Worm (Caenorhabditis elegans) whole organism, young adult: ENCODE measurements around the gene ifet-1.

ENCODE experiments used
- B0035.1 ChIP-seq: sonication (generic microtip); optimal IDR thresholded peaks from 2 replicates; lab custom pipeline; 2016; ENCODE audit warnings: missing genetic modification characterization, mild to moderate bottlenecking, missing compliant biosample characterization, missing genotype, missing genetic modification reagents
- C17E4.6 ChIP-seq: fragments of 200-800 bp; sonication (Bioruptor generic); IDR thresholded peaks from 2 replicates; pipeline ENCODE4 v1.3.6; 2022; ENCODE audit warnings: missing genetic modification reagents, missing genetic modification characterization, missing compliant biosample characterization
- F33H1.4 ChIP-seq: fragments of 200-800 bp; sonication (Bioruptor generic); IDR thresholded peaks from 2 replicates; pipeline ENCODE4 v1.3.6; 2022; ENCODE audit warnings: missing genetic modification reagents, missing genetic modification characterization, missing compliant biosample characterization
- F39B2.1 ChIP-seq: fragments of 200-800 bp; sonication (Bioruptor generic); IDR thresholded peaks from 2 replicates; pipeline ENCODE4 v1.3.6; 2022; ENCODE audit warnings: missing genetic modification reagents, missing genetic modification characterization, missing compliant biosample characterization
- F57C9.4 ChIP-seq: sonication (generic microtip); optimal IDR thresholded peaks from 2 replicates; lab custom pipeline; 2017; ENCODE audit warnings: mild to moderate bottlenecking, missing genetic modification characterization, missing compliant biosample characterization
- K12H6.12 ChIP-seq: fragments of 200-800 bp; sonication (Bioruptor generic); optimal IDR thresholded peaks from 2 replicates; lab custom pipeline; 2018; ENCODE audit warnings: mild to moderate bottlenecking, missing genetic modification characterization, missing compliant biosample characterization
- T26A5.8 ChIP-seq: sonication (generic microtip); optimal IDR thresholded peaks from 2 replicates; lab custom pipeline; 2016; ENCODE audit warnings: missing genetic modification characterization, missing compliant biosample characterization
- Y67H2A.10 ChIP-seq: fragments of 200-800 bp; sonication (Bioruptor generic); conservative IDR thresholded peaks from 2 replicates; pipeline ENCODE4 v1.3.6; 2022; ENCODE audit warnings: missing genetic modification reagents, missing genetic modification characterization, missing compliant biosample characterization
- Y79H2A.3 ChIP-seq: fragments of 200-800 bp; sonication (Bioruptor generic); conservative IDR thresholded peaks from 2 replicates; pipeline ENCODE4 v1.3.6; 2022; ENCODE audit warnings: missing genetic modification reagents, missing genetic modification characterization, missing compliant biosample characterization
- Y95B8A.8 ChIP-seq: fragments of 200-800 bp; sonication (Bioruptor generic); IDR thresholded peaks from 2 replicates; pipeline ENCODE4 v1.3.6; 2022; ENCODE audit warnings: missing genetic modification reagents, missing genetic modification characterization, missing compliant biosample characterization
- ZK185.1 ChIP-seq: sonication (generic microtip); optimal IDR thresholded peaks from 2 replicates; lab custom pipeline; 2016; ENCODE audit warnings: mild to moderate bottlenecking, missing genetic modification characterization, missing compliant biosample characterization; ENCODE audit not compliant: poor library complexity, severe bottlenecking
- akir-1 ChIP-seq: fragments of 200-800 bp; sonication (Bioruptor generic); optimal IDR thresholded peaks from 2 replicates; lab custom pipeline; 2018; ENCODE audit warnings: mild to moderate bottlenecking, missing genetic modification characterization, moderate library complexity, missing compliant biosample characterization
- attf-5 ChIP-seq: fragments of 200-800 bp; sonication (Bioruptor generic); optimal IDR thresholded peaks from 2 replicates; lab custom pipeline; 2018; ENCODE audit warnings: mild to moderate bottlenecking, missing genetic modification characterization, missing compliant biosample characterization
- bed-2 ChIP-seq: fragments of 200-800 bp; sonication (Bioruptor generic); IDR thresholded peaks from 2 replicates; pipeline ENCODE4 v1.3.6; 2022; ENCODE audit warnings: missing genetic modification reagents, missing genetic modification characterization, missing compliant biosample characterization
- ccch-3 ChIP-seq: fragments of 200-800 bp; sonication (Bioruptor generic); optimal IDR thresholded peaks from 2 replicates; lab custom pipeline; 2018; ENCODE audit warnings: mild to moderate bottlenecking, missing genetic modification characterization, missing compliant biosample characterization
- cebp-1 ChIP-seq, 2 experiments: fragments of 200-800 bp in 1 of 2; sonication (Bioruptor generic) in 1 of 2; sonication (generic microtip) in 1 of 2; IDR thresholded peaks in 1 of 2; optimal IDR thresholded peaks in 1 of 2; 2 replicates each; pipeline versions ENCODE4 v1.3.6 to Lab custom; 2017 to 2022; ENCODE audit warnings: missing compliant biosample characterization in 2 of 2, missing genetic modification characterization in 2 of 2, mild to moderate bottlenecking in 1 of 2, missing genetic modification reagents in 1 of 2, moderate library complexity in 1 of 2
- cebp-2 ChIP-seq: fragments of 200-800 bp; sonication (Bioruptor generic); IDR thresholded peaks from 2 replicates; pipeline ENCODE4 v1.3.6; 2022; ENCODE audit warnings: missing genetic modification characterization, missing compliant biosample characterization
- ceh-27 ChIP-seq: fragments of 200-800 bp; sonication (Bioruptor generic); optimal IDR thresholded peaks from 2 replicates; lab custom pipeline; 2018; ENCODE audit warnings: mild to moderate bottlenecking, missing genetic modification characterization, moderate library complexity, missing compliant biosample characterization
- dpl-1 ChIP-seq: fragments of 150-350 bp; optimal IDR thresholded peaks from 2 replicates; lab custom pipeline; 2014; ENCODE audit warnings: missing biosample characterization, missing genetic modification reagents, missing genetic modification characterization
- ekl-4 ChIP-seq: fragments of 200-800 bp; sonication (Bioruptor generic); IDR thresholded peaks from 2 replicates; pipeline ENCODE4 v1.3.6; 2022; ENCODE audit warnings: missing genetic modification reagents, missing genetic modification characterization, missing compliant biosample characterization
- gei-17 ChIP-seq: fragments of 200-800 bp; sonication (Bioruptor generic); optimal IDR thresholded peaks from 2 replicates; lab custom pipeline; 2018; ENCODE audit warnings: mild to moderate bottlenecking, missing genetic modification characterization, missing compliant biosample characterization
- hlh-12 ChIP-seq: sonication (generic microtip); optimal IDR thresholded peaks from 2 replicates; lab custom pipeline; 2016; ENCODE audit warnings: missing genetic modification characterization, missing compliant biosample characterization
- hlh-26 ChIP-seq: fragments of 200-800 bp; sonication (Bioruptor generic); conservative IDR thresholded peaks from 2 replicates; pipeline ENCODE4 v1.3.6; 2022; ENCODE audit warnings: missing genetic modification reagents, missing genetic modification characterization, missing compliant biosample characterization
- hmg-1.2 ChIP-seq: fragments of 200-800 bp; sonication (Bioruptor generic); IDR thresholded peaks from 2 replicates; pipeline ENCODE4 v1.3.6; 2022; ENCODE audit warnings: missing genetic modification reagents, missing genetic modification characterization, missing compliant biosample characterization
- hsf-1 ChIP-seq: fragments of 200-800 bp; sonication (Bioruptor generic); IDR thresholded peaks from 2 replicates; pipeline ENCODE4 v1.3.6; 2022; ENCODE audit warnings: missing genetic modification reagents, missing genetic modification characterization, missing compliant biosample characterization
- let-607 ChIP-seq, 2 experiments: fragments of 200-800 bp in 1 of 2; sonication (Bioruptor generic) in 1 of 2; sonication (generic microtip) in 1 of 2; optimal IDR thresholded peaks; 2 replicates each; lab custom pipeline; 2016 to 2018; ENCODE audit warnings: mild to moderate bottlenecking in 2 of 2, missing compliant biosample characterization in 2 of 2, missing genetic modification characterization in 2 of 2, moderate library complexity in 2 of 2, missing genotype in 1 of 2
- lin-35 ChIP-seq, 3 experiments: fragments of 150-350 bp in 2 of 3; sonication (generic microtip) in 1 of 3; optimal IDR thresholded peaks; 2 replicates each; lab custom pipeline; 2014 to 2018; ENCODE audit warnings: missing biosample characterization in 3 of 3, missing genetic modification characterization in 3 of 3, missing genetic modification reagents in 3 of 3
- lin-54 ChIP-seq: fragments of 200-800 bp; sonication (Bioruptor generic); optimal IDR thresholded peaks from 2 replicates; lab custom pipeline; 2018; ENCODE audit warnings: mild to moderate bottlenecking, missing genetic modification characterization, missing compliant biosample characterization
- mcd-1 ChIP-seq: fragments of 200-800 bp; sonication (Bioruptor generic); IDR thresholded peaks from 2 replicates; pipeline ENCODE4 v1.3.6; 2022; ENCODE audit warnings: missing genetic modification reagents, missing genetic modification characterization, missing compliant biosample characterization
- mxl-1 ChIP-seq: sonication (generic microtip); optimal IDR thresholded peaks from 2 replicates; lab custom pipeline; 2016; ENCODE audit warnings: missing genetic modification characterization, missing compliant biosample characterization
- nfyb-1 ChIP-seq: fragments of 200-800 bp; sonication (Bioruptor generic); IDR thresholded peaks from 2 replicates; pipeline ENCODE4 v1.3.6; 2022; ENCODE audit warnings: missing genetic modification reagents, missing genetic modification characterization, missing compliant biosample characterization
- nhr-179 ChIP-seq: sonication (generic microtip); optimal IDR thresholded peaks from 2 replicates; lab custom pipeline; 2016; ENCODE audit warnings: mild to moderate bottlenecking, missing genetic modification characterization, missing compliant biosample characterization
- pbrm-1 ChIP-seq: fragments of 200-800 bp; sonication (Bioruptor generic); IDR thresholded peaks from 2 replicates; pipeline ENCODE4 v1.3.6; 2022; ENCODE audit warnings: missing genetic modification reagents, missing genetic modification characterization, missing compliant biosample characterization
- sdz-38 ChIP-seq: sonication (generic microtip); optimal IDR thresholded peaks from 2 replicates; lab custom pipeline; 2016; ENCODE audit warnings: missing genotype, missing genetic modification characterization, missing compliant biosample characterization
- snpc-1.3 ChIP-seq: sonication (generic microtip); optimal IDR thresholded peaks from 2 replicates; lab custom pipeline; 2017; ENCODE audit warnings: missing genetic modification characterization, mild to moderate bottlenecking, missing compliant biosample characterization, antibody characterized with exemption, moderate library complexity, missing genotype, missing genetic modification reagents; ENCODE audit not compliant: insufficient read depth
- snpc-4 ChIP-seq, 5 experiments: fragments of 150-350 bp in 1 of 5; sonication (generic microtip) in 4 of 5; optimal IDR thresholded peaks; 2 replicates each; lab custom pipeline; 2014 to 2018; ENCODE audit warnings: missing genetic modification characterization in 5 of 5, missing biosample characterization in 3 of 5, antibody characterized with exemption in 2 of 5, mild to moderate bottlenecking in 2 of 5, missing compliant biosample characterization in 2 of 5, missing genotype in 2 of 5, moderate library complexity in 2 of 5, missing genetic modification reagents in 1 of 5
- somi-1 ChIP-seq: fragments of 200-800 bp; sonication (Bioruptor generic); optimal IDR thresholded peaks from 2 replicates; lab custom pipeline; 2018; ENCODE audit warnings: mild to moderate bottlenecking, missing genetic modification characterization, missing compliant biosample characterization
- sptf-2 ChIP-seq: fragments of 200-800 bp; sonication (Bioruptor generic); optimal IDR thresholded peaks from 2 replicates; lab custom pipeline; 2018; ENCODE audit warnings: mild to moderate bottlenecking, missing genetic modification characterization, missing compliant biosample characterization
- tlf-1 ChIP-seq: fragments of 200-800 bp; sonication (Bioruptor generic); optimal IDR thresholded peaks from 2 replicates; lab custom pipeline; 2018; ENCODE audit warnings: mild to moderate bottlenecking, missing genetic modification characterization, missing compliant biosample characterization
- unc-62 ChIP-seq: fragments of 150-350 bp; optimal IDR thresholded peaks from 2 replicates; lab custom pipeline; 2014; ENCODE audit warnings: missing biosample characterization, missing genetic modification reagents, missing genetic modification characterization
- zim-3 ChIP-seq: sonication (generic microtip); optimal IDR thresholded peaks from 2 replicates; lab custom pipeline; 2017; ENCODE audit warnings: mild to moderate bottlenecking, missing genetic modification characterization, moderate library complexity, missing compliant biosample characterization
- ztf-18 ChIP-seq: sonication (generic microtip); optimal IDR thresholded peaks from 2 replicates; lab custom pipeline; 2016; ENCODE audit warnings: missing genotype, mild to moderate bottlenecking, missing genetic modification characterization, missing compliant biosample characterization
- ztf-28 ChIP-seq: fragments of 200-800 bp; sonication (Bioruptor generic); IDR thresholded peaks from 2 replicates; pipeline ENCODE4 v1.3.6; 2022; ENCODE audit warnings: missing genetic modification reagents, missing genetic modification characterization, missing compliant biosample characterization

ifet-1 gene

ce11 chrIII:4505726-4506125 is 30.8 kb upstream of the ifet-1 start:
- peak; percentile 25 for TF ChIP-seq tlf-1 (GFP tag; lab: Kevin White, UChicago)
- TF ChIP-seq sptf-2 (GFP tag; lab: Kevin White, UChicago), result no peak
- no peak for TF ChIP-seq zim-3 (tag; lab: Kevin White, UChicago)
- TF ChIP-seq snpc-4 (GFP tag; optimal IDR thresholded peaks at IDR 0.05; lab: Kevin White, UChicago), result no peak
- TF ChIP-seq snpc-4 (tag; optimal IDR thresholded peaks at IDR 0.05; lab: Kevin White, UChicago), result no peak
- TF ChIP-seq ceh-27 (GFP tag; lab: Kevin White, UChicago), result peak; percentile 61
- TF ChIP-seq K12H6.12, result no peak
- TF ChIP-seq cebp-1 (GFP tag; IDR thresholded peaks at IDR 0.05; lab: Robert Waterston, UW), result no peak
- TF ChIP-seq cebp-1 (tag; optimal IDR thresholded peaks at IDR 0.05; lab: Kevin White, UChicago), result peak; percentile 46
- TF ChIP-seq ZK185.1, result no peak
- TF ChIP-seq nhr-179, result no peak
- TF ChIP-seq, all 124 proteins: peak for 3

- TF ChIP-seq pbrm-1 (0 out of 2 replicates have a peak, but pooled peaks have one; percentile 36), Y95B8A.8 (no peak)
Measured at ce11 chrIII:4504934-4505484, 30.1 kb upstream of the ifet-1 start.

ce11 chrIII:4504358-4504757 is 29.4 kb upstream of the ifet-1 start:
- TF ChIP-seq Y79H2A.3 (GFP tag; lab: Robert Waterston, UW) (no peak), dpl-1 (GFP tag; lab: Kevin White, UChicago) (no peak), cebp-1 (GFP tag; IDR thresholded peaks at IDR 0.05; lab: Robert Waterston, UW) (peak; percentile 62), cebp-1 (tag; optimal IDR thresholded peaks at IDR 0.05; lab: Kevin White, UChicago) (peak; percentile 87), hlh-26 (GFP tag; lab: Robert Waterston, UW) (no peak), Y67H2A.10 (GFP tag; lab: Robert Waterston, UW) (no peak), lin-35 (GFP tag; optimal IDR thresholded peaks at IDR 0.05; lab: Kevin White, UChicago) (no peak), pbrm-1 (no peak), C17E4.6 (no peak), B0035.1 (no peak), nfyb-1 (GFP tag; lab: Robert Waterston, UW) (no peak), somi-1 (no peak), attf-5 (peak; percentile 33), lin-54 (GFP tag; lab: Kevin White, UChicago) (no peak), akir-1 (GFP tag; lab: Kevin White, UChicago) (no peak), gei-17 (no peak), hmg-1.2 (GFP tag; lab: Robert Waterston, UW) (peak; percentile 45), sdz-38 (no peak), cebp-2 (no peak), T26A5.8 (tag; lab: Kevin White, UChicago) (no peak), ccch-3 (GFP tag; lab: Kevin White, UChicago) (no peak), F33H1.4 (GFP tag; lab: Robert Waterston, UW) (no peak), F39B2.1 (GFP tag; lab: Robert Waterston, UW) (no peak), hlh-12 (tag; lab: Kevin White, UChicago) (no peak), sptf-2 (GFP tag; lab: Kevin White, UChicago) (no peak), ztf-28 (GFP tag; lab: Robert Waterston, UW) (no peak), hsf-1 (no peak), K12H6.12 (peak; percentile 14), bed-2 (GFP tag; lab: Robert Waterston, UW) (no peak), ekl-4 (GFP tag; lab: Robert Waterston, UW) (no peak), ztf-18 (tag; lab: Kevin White, UChicago) (no peak), let-607 (tag; optimal IDR thresholded peaks at IDR 0.05; lab: Kevin White, UChicago) (no peak), unc-62 (GFP tag; lab: Kevin White, UChicago) (no peak), F57C9.4 (tag; lab: Kevin White, UChicago) (no peak), mcd-1 (GFP tag; lab: Robert Waterston, UW) (0 out of 2 replicates have a peak, but pooled peaks have one; percentile 10), snpc-1.3 (tag; lab: Kevin White, UChicago) (no peak), mxl-1 (tag; lab: Kevin White, UChicago) (no peak)
